Worm (Caenorhabditis elegans) whole organism, L4 larva: ENCODE results near the gene C50F4.9.

Experiments
- F26F4.8 ChIP-seq: fragments of 200-800 bp; sonication (Bioruptor generic); conservative IDR thresholded peaks from 2 replicates; pipeline ENCODE4 v1.3.6; 2022; ENCODE audit warnings: missing genetic modification characterization, missing compliant biosample characterization
- F44E2.7 ChIP-seq: fragments of 200-800 bp; sonication (Bioruptor generic); IDR thresholded peaks from 2 replicates; pipeline ENCODE4 v2.1.2; 2022; ENCODE audit warnings: missing genetic modification characterization, missing compliant biosample characterization
- F49E8.2 ChIP-seq: sonication (generic microtip); optimal IDR thresholded peaks from 2 replicates; lab custom pipeline; 2016; ENCODE audit warnings: missing compliant biosample characterization, mild to moderate bottlenecking, missing genetic modification characterization, borderline replicate concordance
- R02D3.7 ChIP-seq: fragments of 150-350 bp; sonication (generic microtip); optimal IDR thresholded peaks from 3 replicates; lab custom pipeline; 2014; ENCODE audit warnings: missing biosample characterization, missing genetic modification characterization
- T20F7.1 ChIP-seq: fragments of 200-800 bp; sonication (Bioruptor generic); optimal IDR thresholded peaks from 2 replicates; lab custom pipeline; 2018; ENCODE audit warnings: mild to moderate bottlenecking, missing genetic modification characterization, missing compliant biosample characterization
- T26A8.4 ChIP-seq: fragments of 200-800 bp; sonication (Bioruptor generic); IDR thresholded peaks from 2 replicates; pipeline ENCODE4 v1.3.6; 2022; ENCODE audit warnings: missing genetic modification characterization, missing compliant biosample characterization
- Y105C5A.15 ChIP-seq: fragments of 200-800 bp; sonication (Bioruptor generic); IDR thresholded peaks from 2 replicates; pipeline ENCODE4 v1.3.6; 2022; ENCODE audit warnings: missing genetic modification characterization, missing compliant biosample characterization
- Y5F2A.4 ChIP-seq: fragments of 200-800 bp; sonication (Bioruptor generic); optimal IDR thresholded peaks from 2 replicates; lab custom pipeline; 2018; ENCODE audit warnings: mild to moderate bottlenecking, missing genetic modification characterization, missing compliant biosample characterization
- aha-1 ChIP-seq: fragments of 150-350 bp; peaks from one replicate; lab custom pipeline; 2014; ENCODE audit warnings: missing biosample characterization, missing genetic modification characterization
- aly-2 ChIP-seq: sonication (generic microtip); optimal IDR thresholded peaks from 2 replicates; lab custom pipeline; 2018; ENCODE audit warnings: missing biosample characterization, missing genetic modification characterization
- arid-1 ChIP-seq: fragments of 200-800 bp; sonication (Bioruptor generic); conservative IDR thresholded peaks from 2 replicates; pipeline ENCODE4 v1.3.6; 2022; ENCODE audit warnings: missing genetic modification reagents, missing genetic modification characterization, missing compliant biosample characterization
- ceh-44 ChIP-seq: fragments of 200-800 bp; sonication (Bioruptor generic); IDR thresholded peaks from 2 replicates; pipeline ENCODE4 v1.3.6; 2022; ENCODE audit warnings: missing genetic modification reagents, missing genetic modification characterization, missing compliant biosample characterization
- cey-2 ChIP-seq: sonication (generic microtip); optimal IDR thresholded peaks from 3 replicates; lab custom pipeline; 2017; ENCODE audit warnings: missing genetic modification characterization, mild to moderate bottlenecking, missing compliant biosample characterization, antibody characterized with exemption, borderline replicate concordance; ENCODE audit not compliant: insufficient read depth
- daf-16 ChIP-seq, 3 experiments: sonication (generic microtip); optimal IDR thresholded peaks; 2 replicates each; lab custom pipeline; 2016 to 2017; ENCODE audit warnings: missing genetic modification characterization in 3 of 3, missing genetic modification reagents in 3 of 3, mild to moderate bottlenecking in 2 of 3, missing compliant biosample characterization in 2 of 3, missing biosample characterization in 1 of 3, moderate library complexity in 1 of 3
- dmd-8 ChIP-seq: fragments of 200-800 bp; sonication (Bioruptor generic); IDR thresholded peaks from 2 replicates; pipeline ENCODE4 v1.3.6; 2022; ENCODE audit warnings: missing genetic modification characterization, missing compliant biosample characterization
- dpl-1 ChIP-seq: fragments of 150-350 bp; optimal IDR thresholded peaks from 2 replicates; lab custom pipeline; 2014; ENCODE audit warnings: missing biosample characterization, missing genetic modification reagents, missing genetic modification characterization
- duxl-1 ChIP-seq: sonication (generic microtip); optimal IDR thresholded peaks from 2 replicates; lab custom pipeline; 2016; ENCODE audit warnings: mild to moderate bottlenecking, missing genetic modification characterization, moderate library complexity, missing compliant biosample characterization; ENCODE audit not compliant: poor library complexity
- egl-43 ChIP-seq: fragments of 200-800 bp; sonication (Bioruptor generic); IDR thresholded peaks from 2 replicates; pipeline ENCODE4 v1.3.6; 2022; ENCODE audit warnings: missing genetic modification reagents, missing genetic modification characterization, missing compliant biosample characterization
- hif-1 ChIP-seq, 2 experiments: sonication (generic microtip); optimal IDR thresholded peaks; 2 replicates each; lab custom pipeline; 2016 to 2017; ENCODE audit warnings: missing compliant biosample characterization in 2 of 2, missing genetic modification characterization in 2 of 2, missing genetic modification reagents in 2 of 2, missing genotype in 2 of 2, mild to moderate bottlenecking in 1 of 2
- hlh-11 ChIP-seq: fragments of 200-800 bp; sonication (Bioruptor generic); optimal IDR thresholded peaks from 2 replicates; lab custom pipeline; 2018; ENCODE audit warnings: mild to moderate bottlenecking, missing genetic modification characterization, missing compliant biosample characterization
- hlh-30 ChIP-seq: sonication (generic microtip); optimal IDR thresholded peaks from 2 replicates; lab custom pipeline; 2017; ENCODE audit warnings: antibody characterized with exemption, mild to moderate bottlenecking, missing genetic modification characterization, missing compliant biosample characterization; ENCODE audit not compliant: insufficient read depth
- lin-1 ChIP-seq: fragments of 200-800 bp; sonication (Bioruptor generic); IDR thresholded peaks from 2 replicates; pipeline ENCODE4 v1.3.6; 2022; ENCODE audit warnings: missing genetic modification reagents, missing genetic modification characterization, missing compliant biosample characterization
- lin-15B ChIP-seq: fragments of 150-350 bp; sonication (generic microtip); optimal IDR thresholded peaks from 3 replicates; lab custom pipeline; 2014; ENCODE audit warnings: missing biosample characterization, missing genetic modification characterization
- lsy-2 ChIP-seq, 2 experiments: fragments of 150-350 bp in 1 of 2; sonication (generic microtip) in 1 of 2; optimal IDR thresholded peaks; 2 replicates each; lab custom pipeline; 2014 to 2017; ENCODE audit warnings: missing biosample characterization in 2 of 2, missing genetic modification characterization in 2 of 2
- madf-5 ChIP-seq, 2 experiments: fragments of 200-800 bp; sonication (Bioruptor generic); IDR thresholded peaks; 2 replicates each; pipeline ENCODE4 v1.3.6; 2022; ENCODE audit warnings: missing compliant biosample characterization in 2 of 2, missing genetic modification characterization in 2 of 2
- madf-9 ChIP-seq: fragments of 200-800 bp; sonication (Bioruptor generic); conservative IDR thresholded peaks from 2 replicates; pipeline ENCODE4 v1.3.6; 2022; ENCODE audit warnings: missing genetic modification reagents, missing genetic modification characterization, missing compliant biosample characterization
- mdl-1 ChIP-seq, 2 experiments: fragments of 150-350 bp in 1 of 2; sonication (generic microtip) in 1 of 2; optimal IDR thresholded peaks; 2 replicates each; lab custom pipeline; 2014 to 2017; ENCODE audit warnings: missing biosample characterization in 2 of 2, missing genetic modification characterization in 2 of 2
- mdt-29 ChIP-seq: fragments of 200-800 bp; sonication (Bioruptor generic); IDR thresholded peaks from 2 replicates; pipeline ENCODE4 v1.3.6; 2022; ENCODE audit warnings: missing genetic modification reagents, missing genetic modification characterization, missing compliant biosample characterization
- mep-1 ChIP-seq: fragments of 150-350 bp; sonication (generic microtip); optimal IDR thresholded peaks from 3 replicates; lab custom pipeline; 2014; ENCODE audit warnings: missing biosample characterization, missing genetic modification characterization
- mes-2 ChIP-seq: sonication (generic microtip); optimal IDR thresholded peaks from 2 replicates; lab custom pipeline; 2016; ENCODE audit warnings: missing genotype, mild to moderate bottlenecking, missing genetic modification characterization, missing compliant biosample characterization; ENCODE audit not compliant: poor library complexity, severe bottlenecking
- mxl-2 ChIP-seq: fragments of 200-800 bp; sonication (Bioruptor generic); conservative IDR thresholded peaks from 2 replicates; pipeline ENCODE4 v1.3.6; 2022; ENCODE audit warnings: missing genetic modification reagents, missing genetic modification characterization, missing compliant biosample characterization
- nhr-10 ChIP-seq: fragments of 150-350 bp; optimal IDR thresholded peaks from 2 replicates; lab custom pipeline; 2014; ENCODE audit warnings: missing biosample characterization, missing genetic modification characterization
- nhr-11 ChIP-seq: fragments of 150-350 bp; optimal IDR thresholded peaks from 2 replicates; lab custom pipeline; 2014; ENCODE audit warnings: missing biosample characterization, missing genetic modification characterization
- nhr-111 ChIP-seq: fragments of 200-800 bp; sonication (Bioruptor generic); optimal IDR thresholded peaks from 2 replicates; lab custom pipeline; 2018; ENCODE audit warnings: mild to moderate bottlenecking, missing genetic modification characterization, missing compliant biosample characterization
- nhr-237 ChIP-seq: sonication (generic microtip); optimal IDR thresholded peaks from 2 replicates; lab custom pipeline; 2017; ENCODE audit warnings: missing biosample characterization, missing genetic modification characterization
- nhr-28 ChIP-seq: fragments of 150-350 bp; optimal IDR thresholded peaks from 2 replicates; lab custom pipeline; 2014; ENCODE audit warnings: missing biosample characterization, missing genetic modification characterization
- nhr-41 ChIP-seq: fragments of 200-800 bp; sonication (Bioruptor generic); IDR thresholded peaks from 2 replicates; pipeline ENCODE4 v1.3.6; 2022; ENCODE audit warnings: missing genetic modification reagents, missing genetic modification characterization, missing compliant biosample characterization
- nhr-48 ChIP-seq: sonication (generic microtip); optimal IDR thresholded peaks from 2 replicates; lab custom pipeline; 2016; ENCODE audit warnings: mild to moderate bottlenecking, missing genetic modification characterization, missing compliant biosample characterization
- nhr-6 ChIP-seq: fragments of 150-350 bp; optimal IDR thresholded peaks from 2 replicates; lab custom pipeline; 2014; ENCODE audit warnings: missing biosample characterization, missing genetic modification characterization
- pqm-1 ChIP-seq: sonication (generic microtip); optimal IDR thresholded peaks from 2 replicates; lab custom pipeline; 2017; ENCODE audit warnings: missing biosample characterization, missing genetic modification characterization
- sdz-12 ChIP-seq: fragments of 200-800 bp; sonication (Bioruptor generic); optimal IDR thresholded peaks from 2 replicates; lab custom pipeline; 2018; ENCODE audit warnings: mild to moderate bottlenecking, missing genetic modification characterization, missing compliant biosample characterization
- snpc-4 ChIP-seq: fragments of 150-350 bp; optimal IDR thresholded peaks from 2 replicates; lab custom pipeline; 2014; ENCODE audit warnings: missing biosample characterization, missing genetic modification characterization
- spr-1 ChIP-seq: sonication (generic microtip); optimal IDR thresholded peaks from 2 replicates; lab custom pipeline; 2016; ENCODE audit warnings: mild to moderate bottlenecking, missing genetic modification characterization, missing compliant biosample characterization
- tag-97 ChIP-seq: fragments of 200-800 bp; sonication (Bioruptor generic); IDR thresholded peaks from 2 replicates; pipeline ENCODE4 v1.3.6; 2022; ENCODE audit warnings: missing genetic modification characterization, missing compliant biosample characterization
- unc-39 ChIP-seq: sonication (generic microtip); optimal IDR thresholded peaks from 2 replicates; lab custom pipeline; 2017; ENCODE audit warnings: missing biosample characterization, missing genetic modification characterization
- vab-7 ChIP-seq: fragments of 200-800 bp; sonication (Bioruptor generic); IDR thresholded peaks from 2 replicates; pipeline ENCODE4 v1.3.6; 2022; ENCODE audit warnings: missing genetic modification reagents, missing genetic modification characterization, missing compliant biosample characterization
- zfp-2 ChIP-seq: sonication (generic microtip); optimal IDR thresholded peaks from 2 replicates; lab custom pipeline; 2016; ENCODE audit warnings: mild to moderate bottlenecking, missing genetic modification characterization, missing compliant biosample characterization
- zip-11 ChIP-seq: fragments of 200-800 bp; sonication (Bioruptor generic); IDR thresholded peaks from 2 replicates; pipeline ENCODE4 v1.3.6; 2022; ENCODE audit warnings: missing genetic modification characterization, missing compliant biosample characterization
- zip-2 ChIP-seq: fragments of 150-350 bp; optimal IDR thresholded peaks from 2 replicates; lab custom pipeline; 2014; ENCODE audit warnings: missing biosample characterization, missing genetic modification characterization

Gene C50F4.9

DNA sequence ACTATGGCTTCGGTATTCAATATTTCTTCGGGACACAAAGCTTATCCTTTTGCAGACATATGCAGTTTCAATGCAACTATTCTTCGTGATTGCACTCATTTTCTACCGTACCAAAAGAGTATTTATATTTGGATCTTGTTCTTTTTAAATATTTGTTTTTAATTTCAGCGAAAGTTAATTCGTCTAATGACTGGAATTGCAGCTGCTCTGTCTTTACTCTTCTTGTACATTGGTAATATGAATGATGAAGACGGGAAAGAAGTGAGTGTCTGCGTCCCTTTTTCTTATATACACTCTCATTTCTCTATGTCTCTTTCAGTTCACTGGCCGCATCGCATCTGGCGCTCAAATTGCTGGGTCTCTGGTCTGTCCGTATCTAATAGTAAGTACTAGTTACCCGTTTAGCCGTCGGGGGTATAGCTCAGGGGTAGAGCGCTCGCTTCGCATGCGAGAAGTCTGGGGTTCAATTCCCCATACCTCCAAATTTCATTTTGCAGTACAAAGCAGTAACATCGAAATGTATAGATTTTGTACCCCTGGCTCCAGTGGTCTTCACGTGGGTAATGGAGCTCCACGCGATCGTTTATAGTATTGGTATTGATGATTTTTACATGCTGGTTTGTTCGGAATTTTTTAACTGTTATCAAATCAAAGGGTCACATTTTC, 20.7 kb downstream of the C50F4.9 start:
- peak; percentile 80 for TF ChIP-seq vab-7
- TF ChIP-seq madf-9 (GFP tag; lab: Robert Waterston, UW) = peak; percentile 79
- TF ChIP-seq ceh-44 (GFP tag; lab: Robert Waterston, UW) = 0 out of 2 replicates have a peak, but pooled peaks have one; percentile 43
- peak; percentile 56 for TF ChIP-seq mep-1 (tag; lab: Kevin White, UChicago)
- TF ChIP-seq mdt-29 = peak; percentile 86
- TF ChIP-seq tag-97 = no peak
- peak; percentile 6 for TF ChIP-seq hlh-30 (tag; lab: Kevin White, UChicago)
- TF ChIP-seq F26F4.8 (GFP tag; lab: Robert Waterston, UW) = peak; percentile 77; the same call in 1 of the 2 replicates
- peak; percentile 75 for TF ChIP-seq nhr-48 (tag; lab: Kevin White, UChicago)
- no peak for TF ChIP-seq F49E8.2 (tag; lab: Kevin White, UChicago)
- no peak for TF ChIP-seq sdz-12 (GFP tag; lab: Kevin White, UChicago)
- TF ChIP-seq aly-2 (tag; lab: Kevin White, UChicago) = no peak
- TF ChIP-seq lin-1 = peak; percentile 67; the same call in 1 of the 2 replicates
- peak; percentile 71 for TF ChIP-seq mes-2 (tag; lab: Kevin White, UChicago)
- TF ChIP-seq T26A8.4 (GFP tag; lab: Robert Waterston, UW) = peak; percentile 88
- TF ChIP-seq egl-43 = no peak; the same call in 1 of the 2 replicates
- TF ChIP-seq duxl-1 = peak; percentile 65
- peak; percentile 41 for TF ChIP-seq spr-1 (tag; lab: Kevin White, UChicago)
- TF ChIP-seq lin-15B = no peak
- TF ChIP-seq R02D3.7 (tag; lab: Kevin White, UChicago) = no peak
- TF ChIP-seq dmd-8 (GFP tag; lab: Robert Waterston, UW) = peak; percentile 97
- TF ChIP-seq nhr-41 (GFP tag; lab: Robert Waterston, UW) = peak; percentile 62; the same call in 1 of the 2 replicates
- no peak for TF ChIP-seq pqm-1 (tag; lab: Kevin White, UChicago)
- peak; percentile 35 for TF ChIP-seq Y5F2A.4 (GFP tag; lab: Kevin White, UChicago)
- TF ChIP-seq aha-1 (tag; lab: Kevin White, UChicago) = peak; percentile 95
- 0 out of 2 replicates have a peak, but pooled peaks have one; percentile 12 for TF ChIP-seq mxl-2 (GFP tag; lab: Robert Waterston, UW)
- TF ChIP-seq lsy-2 (tag; optimal IDR thresholded peaks at IDR 0.05; lab: Kevin White, UChicago) = peak in 1 of 2 experiments; percentile 65
- TF ChIP-seq F44E2.7 (GFP tag; lab: Robert Waterston, UW) = 0 out of 2 replicates have a peak, but pooled peaks have one; percentile 69
- no peak for TF ChIP-seq zfp-2
- peak; percentile 81 for TF ChIP-seq snpc-4 (tag; lab: Kevin White, UChicago)
- peak; percentile 14 to 45 for TF ChIP-seq hif-1 (tag; optimal IDR thresholded peaks at IDR 0.05; lab: Kevin White, UChicago)
- TF ChIP-seq unc-39 (tag; lab: Kevin White, UChicago) = no peak
- peak in 1 of 2 experiments; percentile 81 for TF ChIP-seq daf-16 (GFP tag; optimal IDR thresholded peaks at IDR 0.05; lab: Kevin White, UChicago)
- peak; percentile 51 for TF ChIP-seq daf-16 (tag; optimal IDR thresholded peaks at IDR 0.05; lab: Kevin White, UChicago)
- TF ChIP-seq hlh-11 = peak; percentile 65
- TF ChIP-seq nhr-10 = no peak
- TF ChIP-seq mdl-1 (tag; optimal IDR thresholded peaks at IDR 0.05; lab: Kevin White, UChicago) = no peak
- no peak for TF ChIP-seq zip-2 (tag; lab: Kevin White, UChicago)
- no peak for TF ChIP-seq Y105C5A.15 (GFP tag; lab: Robert Waterston, UW)
- TF ChIP-seq nhr-237 (tag; lab: Kevin White, UChicago) = no peak
- TF ChIP-seq dpl-1 (GFP tag; lab: Kevin White, UChicago) = peak; percentile 21
- peak; percentile 6 for TF ChIP-seq nhr-111 (GFP tag; lab: Kevin White, UChicago)
- TF ChIP-seq nhr-28 = peak; percentile 59
- peak; percentile 78 for TF ChIP-seq arid-1
- TF ChIP-seq zip-11 (GFP tag; lab: Robert Waterston, UW) = 0 out of 2 replicates have a peak, but pooled peaks have one; percentile 49
- no peak for TF ChIP-seq nhr-6 (tag; lab: Kevin White, UChicago)
- TF ChIP-seq T20F7.1 (GFP tag; lab: Kevin White, UChicago) = peak; percentile 47
- TF ChIP-seq madf-5 (GFP tag; IDR thresholded peaks at IDR 0.05; lab: Robert Waterston, UW) = peak; percentile 72 to 73; a peak in 1 of 4 replicates
- no peak for TF ChIP-seq cey-2 (tag; lab: Kevin White, UChicago)
- TF ChIP-seq nhr-11 = no peak
